Worm (Caenorhabditis elegans): ENCODE results near the gene lips-13.

ce11 chrII:1104409-1104808, 13.4 kb downstream of the lips-13 start, which contains the start of gene T13B5.9:
- TF ChIP-seq blmp-1 (tag; optimal IDR thresholded peaks at IDR 0.05) (no peak), unc-62 (GFP tag; optimal IDR thresholded peaks at IDR 0.05) (no peak), unc-39 (tag; optimal IDR thresholded peaks at IDR 0.05) (no peak), snpc-4 (tag; optimal IDR thresholded peaks at IDR 0.05) (no peak)

Measured in whole organism, mixed stage, embryonic.